Worm (Caenorhabditis elegans): ENCODE results near the gene lipl-8.

lipl-8 gene

DNA sequence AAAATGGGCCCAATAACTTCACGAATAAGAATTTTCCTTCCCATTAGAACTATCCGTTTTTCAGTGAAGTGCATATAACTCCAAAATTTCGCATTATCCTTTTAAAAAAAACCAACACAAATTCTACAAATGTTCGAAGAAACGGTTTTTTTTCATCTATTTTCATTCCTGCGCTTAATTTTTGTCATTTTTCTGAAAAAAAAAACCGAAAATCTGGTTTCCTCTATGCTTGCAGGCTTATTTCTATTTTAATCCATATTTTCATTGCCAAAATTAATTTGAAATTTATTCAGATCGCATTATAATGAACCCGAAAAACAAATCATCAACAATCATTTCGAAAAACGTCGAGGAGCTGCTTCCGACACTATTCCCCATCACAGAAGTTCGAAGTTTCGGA, 49.8 kb downstream of the lipl-8 start, which contains the start of gene set-5:
set-5 (plus strand) TSS at position 301 of the 400 bp plus-strand sequence.
- no peak for TF ChIP-seq sem-2 (GFP tag; optimal IDR thresholded peaks at IDR 0.05)
- TF ChIP-seq unc-62 (GFP tag; optimal IDR thresholded peaks at IDR 0.05) = no peak
- no peak for TF ChIP-seq nhr-237 (tag; optimal IDR thresholded peaks at IDR 0.05)
- TF ChIP-seq nhr-12 (tag; optimal IDR thresholded peaks at IDR 0.05) = no peak
- TF ChIP-seq snpc-4 (tag; optimal IDR thresholded peaks at IDR 0.05) = no peak
- TF ChIP-seq cnd-1 (tag; optimal IDR thresholded peaks at IDR 0.05) = no peak
- TF ChIP-seq M03D4.4 (tag; optimal IDR thresholded peaks at IDR 0.05) = no peak
- no peak for TF ChIP-seq unc-120 (tag; optimal IDR thresholded peaks at IDR 0.05; ENCODE audit: poor library complexity, severe bottlenecking)
- TF ChIP-seq ces-1 (GFP tag; optimal IDR thresholded peaks at IDR 0.05) = no peak
- TF ChIP-seq lin-13 (tag; optimal IDR thresholded peaks at IDR 0.05) = no peak
- no peak for TF ChIP-seq pha-4 (tag; optimal IDR thresholded peaks at IDR 0.05)
- no peak for TF ChIP-seq elt-1 (tag; optimal IDR thresholded peaks at IDR 0.05; ENCODE audit: borderline replicate concordance, insufficient read depth)

DNA sequence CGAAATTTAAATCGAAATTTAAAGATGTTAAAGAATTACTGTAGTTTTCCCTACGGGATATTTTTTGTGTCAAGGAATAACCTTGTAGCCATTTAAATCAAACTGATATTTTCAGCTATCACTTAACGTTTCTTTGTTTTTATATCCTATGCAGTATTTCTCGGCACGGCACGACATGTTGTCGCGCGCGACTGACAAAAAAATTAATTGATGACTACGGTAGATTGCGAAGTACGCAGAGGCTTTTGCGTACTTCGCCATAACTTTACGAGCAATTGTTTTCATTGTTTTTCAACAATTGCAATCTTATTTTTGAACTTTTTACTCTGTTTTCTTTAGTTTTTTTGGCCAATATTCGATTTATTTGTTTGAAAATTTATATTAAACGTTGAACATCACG, 50.5 kb downstream of the lipl-8 start:
- TF ChIP-seq ham-2 (GFP tag; optimal IDR thresholded peaks at IDR 0.05) (no peak), lsy-2 (tag; optimal IDR thresholded peaks at IDR 0.05) (peak; percentile 17)

DNA sequence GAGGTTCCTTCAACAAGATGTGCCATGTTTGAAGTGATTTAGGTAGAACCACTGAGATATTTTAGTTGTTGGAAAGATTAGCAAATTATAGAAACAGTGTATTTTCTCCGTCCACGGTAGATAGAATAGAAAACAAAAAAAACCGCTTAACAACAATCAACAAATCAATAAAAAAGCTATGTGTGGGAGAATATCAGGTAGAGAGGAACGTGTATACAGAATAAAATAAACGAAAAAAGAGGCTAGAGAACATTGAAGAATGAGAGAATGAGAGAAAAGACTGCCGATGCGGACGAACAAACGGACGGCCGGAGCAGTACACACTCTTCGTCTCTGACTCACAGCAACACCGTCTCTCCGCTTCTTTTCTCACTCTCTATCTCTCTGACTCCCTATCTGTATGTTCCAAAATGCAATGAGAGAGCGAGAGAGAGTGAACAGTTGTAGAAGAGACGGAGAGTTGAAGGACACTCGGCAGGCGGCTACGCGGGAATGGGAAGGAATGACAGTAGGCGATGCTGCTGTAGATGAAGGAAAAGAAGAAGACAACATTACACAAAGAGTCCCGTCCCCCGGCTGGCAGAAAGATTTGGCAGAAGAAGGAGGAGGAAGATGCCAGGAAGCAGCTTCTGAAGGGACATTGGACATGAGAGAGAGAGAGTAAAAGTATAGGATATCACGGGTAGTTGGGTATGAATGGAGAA, 51.8 kb downstream of the lipl-8 start, which contains the start of gene unc-112:
unc-112 (minus strand) TSS at position 51 of the 704 bp plus-strand sequence.
- TF ChIP-seq nhr-237 (tag; optimal IDR thresholded peaks at IDR 0.05) (peak; percentile 31), zip-8 (tag; optimal IDR thresholded peaks at IDR 0.05) (no peak), snpc-4 (tag; optimal IDR thresholded peaks at IDR 0.05) (no peak), ztf-11 (tag; optimal IDR thresholded peaks at IDR 0.05) (peak; percentile 78), ceh-83 (GFP tag; optimal IDR thresholded peaks at IDR 0.05) (no peak), lin-13 (tag; optimal IDR thresholded peaks at IDR 0.05) (peak; percentile 15), mab-5 (tag; optimal IDR thresholded peaks at IDR 0.05) (no peak), tbx-8 (GFP tag; optimal IDR thresholded peaks at IDR 0.05) (no peak), unc-120 (tag; optimal IDR thresholded peaks at IDR 0.05; ENCODE audit: poor library complexity, severe bottlenecking) (peak; percentile 99), cnd-1 (tag; optimal IDR thresholded peaks at IDR 0.05) (peak; percentile 76), ceh-39 (tag; optimal IDR thresholded peaks at IDR 0.05) (peak; percentile 6), unc-39 (tag; optimal IDR thresholded peaks at IDR 0.05) (no peak), ces-1 (GFP tag; optimal IDR thresholded peaks at IDR 0.05) (peak; percentile 90), pha-4 (tag; optimal IDR thresholded peaks at IDR 0.05) (peak; percentile 80), nhr-12 (tag; optimal IDR thresholded peaks at IDR 0.05) (no peak), lsy-2 (tag; optimal IDR thresholded peaks at IDR 0.05) (peak; percentile 35), sem-2 (GFP tag; optimal IDR thresholded peaks at IDR 0.05) (no peak), drap-1 (GFP tag; optimal IDR thresholded peaks at IDR 0.05) (peak; percentile 91), ceh-43 (GFP tag; optimal IDR thresholded peaks at IDR 0.05) (no peak), M03D4.4 (tag; optimal IDR thresholded peaks at IDR 0.05) (peak; percentile 42), lin-32 (GFP tag; optimal IDR thresholded peaks at IDR 0.05) (no peak), flh-1 (GFP tag; optimal IDR thresholded peaks at IDR 0.05) (no peak), mep-1 (tag; optimal IDR thresholded peaks at IDR 0.05) (peak; percentile 66), elt-3 (tag; optimal IDR thresholded peaks at IDR 0.05) (peak; percentile 14), mls-2 (tag; optimal IDR thresholded peaks at IDR 0.05) (peak; percentile 89), sptf-1 (tag; optimal IDR thresholded peaks at IDR 0.05) (peak; percentile 77), nhr-76 (tag; optimal IDR thresholded peaks at IDR 0.05) (no peak), hlh-1 (tag; optimal IDR thresholded peaks at IDR 0.05) (peak; percentile 98), unc-62 (GFP tag; optimal IDR thresholded peaks at IDR 0.05) (peak; percentile 97), elt-1 (tag; optimal IDR thresholded peaks at IDR 0.05; ENCODE audit: borderline replicate concordance, insufficient read depth) (no peak), ham-2 (GFP tag; optimal IDR thresholded peaks at IDR 0.05) (peak; percentile 86), nhr-28 (tag; optimal IDR thresholded peaks at IDR 0.05) (no peak), nhr-2 (tag; optimal IDR thresholded peaks at IDR 0.05) (peak; percentile 72), blmp-1 (tag; optimal IDR thresholded peaks at IDR 0.05) (no peak), bed-3 (GFP tag; optimal IDR thresholded peaks at IDR 0.05) (no peak)

Data from whole organism, mixed stage, embryonic.